Fruit fly (Drosophila melanogaster) whole organism: ENCODE data around the gene stg.

Experiments
- CG8478 ChIP-seq: fragments of >200 bp; optimal IDR thresholded peaks from 2 replicates; lab custom pipeline; 2018; ENCODE audit warnings: inconsistent platforms
- Dll ChIP-seq: fragments of >200 bp; optimal IDR thresholded peaks from 2 replicates; lab custom pipeline; 2017
- EcR ChIP-seq, 2 experiments: fragments of >200 bp; optimal IDR thresholded peaks; 2 replicates each; lab custom pipeline; 2017; ENCODE audit warnings: missing biosample characterization in 2 of 2, missing genetic modification characterization in 2 of 2, missing genetic modification reagents in 2 of 2
- pan ChIP-seq: fragments of >200 bp; optimal IDR thresholded peaks from 2 replicates; lab custom pipeline; 2017
- psq ChIP-seq: fragments of >200 bp; optimal IDR thresholded peaks from 2 replicates; lab custom pipeline; 2017
- usp ChIP-seq: fragments of >200 bp; optimal IDR thresholded peaks from 2 replicates; lab custom pipeline; 2017; ENCODE audit warnings: missing biosample characterization, missing genetic modification characterization, mixed read lengths

The stg gene

dm6 chr3R:29255166-29255962 is at the start of gene stg:
TSS of gene stg (minus strand) at chr3R:29255800.
- TF ChIP-seq Dll (lab: Kevin White, UChicago) (no peak), pan (lab: Kevin White, UChicago) (no peak), CG8478 (no peak), usp (GFP tag; lab: Kevin White, UChicago) (no peak), psq (no peak), EcR (GFP tag; optimal IDR thresholded peaks at IDR 0.05; lab: Kevin White, UChicago) (no peak)

DNA sequence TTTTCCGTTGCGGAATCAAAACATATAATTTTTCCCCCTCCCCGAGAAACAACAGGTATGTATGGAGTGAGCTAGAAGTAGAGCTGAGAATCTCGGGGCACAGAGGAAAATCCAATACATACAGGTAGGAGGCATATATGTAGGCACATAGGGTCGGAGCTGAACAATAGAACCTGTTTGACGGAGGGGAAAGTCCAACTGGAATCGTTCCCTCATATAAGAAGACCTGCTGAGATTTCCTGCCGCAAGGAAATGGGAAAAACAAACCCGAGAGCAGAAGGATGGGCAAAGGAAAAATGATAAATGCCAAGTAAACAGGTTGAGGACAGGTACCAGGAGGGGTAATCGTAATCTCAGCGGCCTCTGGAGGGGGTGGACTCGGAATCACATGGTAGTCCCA is 48.5 kb upstream of the stg start:
- TF ChIP-seq usp (GFP tag; lab: Kevin White, UChicago): no peak
- TF ChIP-seq EcR (GFP tag; optimal IDR thresholded peaks at IDR 0.05; lab: Kevin White, UChicago): peak in 1 of 2 experiments; percentile 46

DNA sequence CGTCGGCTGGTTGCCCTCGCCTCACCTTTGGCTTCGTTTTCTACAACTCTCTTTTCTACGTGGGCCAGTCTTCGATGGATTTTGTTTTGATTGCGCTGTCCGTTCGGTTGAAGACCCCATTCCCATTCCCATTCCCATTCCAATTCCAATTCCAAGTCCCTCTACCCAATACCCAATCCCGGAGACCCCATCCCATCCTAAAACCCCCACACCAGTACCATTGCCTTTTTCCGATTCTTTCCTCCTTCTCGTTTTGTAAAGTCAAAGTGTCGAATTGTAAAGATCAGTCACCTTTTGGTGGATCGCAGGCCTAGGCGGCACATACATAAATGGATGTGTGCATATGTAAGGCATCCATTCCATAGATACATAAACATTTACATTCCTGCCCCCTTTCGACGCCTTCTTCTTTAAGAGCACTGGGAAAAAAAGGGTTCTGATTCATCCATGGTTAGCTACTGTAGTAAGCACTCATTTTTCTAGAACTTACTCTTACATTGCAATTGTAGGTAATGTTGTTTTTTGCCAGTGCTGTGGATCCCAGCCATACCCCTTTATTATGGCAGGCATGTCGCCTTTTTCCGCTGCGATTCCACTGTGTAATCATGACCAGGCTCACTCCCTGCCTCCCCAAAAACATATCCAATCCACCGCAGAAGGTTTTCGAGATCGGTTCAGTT is 44.3 kb upstream of the stg start:
- TF ChIP-seq Dll (lab: Kevin White, UChicago) (no peak), EcR (GFP tag; optimal IDR thresholded peaks at IDR 0.05; lab: Kevin White, UChicago) (peak in 1 of 2 experiments; percentile 73), pan (lab: Kevin White, UChicago) (no peak)

DNA sequence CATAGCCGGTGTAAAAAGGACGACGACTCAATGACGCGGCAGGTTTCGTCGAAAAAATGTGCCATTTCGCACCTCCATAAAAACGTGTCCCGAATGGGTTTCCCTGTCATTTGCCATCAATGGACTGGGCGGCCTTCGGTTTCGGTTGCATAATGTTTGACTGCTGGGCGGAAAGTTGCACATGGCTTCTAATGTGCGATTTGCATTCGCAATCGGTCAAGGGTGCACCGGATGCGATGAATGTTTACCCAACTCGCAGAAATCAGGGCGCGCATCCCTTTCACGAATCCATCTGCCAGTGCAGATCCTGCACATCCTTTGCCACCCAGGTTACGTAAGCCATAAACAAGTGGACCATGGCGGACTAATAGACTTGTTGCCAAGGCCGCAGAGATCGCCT is 42.2 kb upstream of the stg start:
- TF ChIP-seq pan (lab: Kevin White, UChicago) (no peak), usp (GFP tag; lab: Kevin White, UChicago) (no peak), Dll (lab: Kevin White, UChicago) (no peak), EcR (GFP tag; optimal IDR thresholded peaks at IDR 0.05; lab: Kevin White, UChicago) (no peak), CG8478 (no peak), psq (no peak)

dm6 chr3R:29297080-29297479 is 41.5 kb upstream of the stg start, which contains the start of gene CG14506:
TSS of gene CG14506 (minus strand) at chr3R:29297180.
- TF ChIP-seq pan (lab: Kevin White, UChicago): no peak
- no peak for TF ChIP-seq EcR (GFP tag; optimal IDR thresholded peaks at IDR 0.05; lab: Kevin White, UChicago)

- TF ChIP-seq CG8478 (no peak), Dll (lab: Kevin White, UChicago) (no peak), pan (lab: Kevin White, UChicago) (no peak), usp (GFP tag; lab: Kevin White, UChicago) (no peak), EcR (GFP tag; optimal IDR thresholded peaks at IDR 0.05; lab: Kevin White, UChicago) (no peak), psq (no peak)
Observed at dm6 chr3R:29293457-29293856, 37.9 kb upstream of the stg start.

DNA sequence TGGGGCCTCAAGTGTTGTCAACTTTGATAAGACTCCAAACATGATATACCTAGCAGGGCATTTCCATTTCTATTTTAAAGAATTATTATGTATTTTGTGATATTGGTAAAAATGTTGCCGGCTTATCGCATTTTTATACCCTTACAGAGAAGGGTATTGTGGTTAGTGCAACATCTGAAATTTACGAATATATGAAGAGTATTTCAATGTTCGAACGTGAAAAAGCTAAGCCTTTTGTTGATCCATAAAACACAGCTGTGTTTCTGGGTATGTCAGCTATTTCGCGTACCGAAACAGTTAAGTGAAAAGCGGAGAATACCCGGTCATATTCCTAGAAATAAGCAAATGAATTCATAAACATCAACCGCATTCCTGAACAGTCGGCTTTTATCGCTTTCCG is 36.3 kb upstream of the stg start:
- no peak for TF ChIP-seq EcR (GFP tag; optimal IDR thresholded peaks at IDR 0.05; lab: Kevin White, UChicago)
- TF ChIP-seq psq: no peak
- no peak for TF ChIP-seq usp (GFP tag; lab: Kevin White, UChicago)
- TF ChIP-seq pan (lab: Kevin White, UChicago): no peak

dm6 chr3R:29290588-29291530 is 35.3 kb upstream of the stg start:
- TF ChIP-seq EcR (GFP tag; optimal IDR thresholded peaks at IDR 0.05; lab: Kevin White, UChicago) (no peak), pan (lab: Kevin White, UChicago) (no peak), Dll (lab: Kevin White, UChicago) (no peak), CG8478 (no peak), psq (no peak), usp (GFP tag; lab: Kevin White, UChicago) (no peak)

- no peak for TF ChIP-seq pan (lab: Kevin White, UChicago)
- no peak for TF ChIP-seq psq
- no peak for TF ChIP-seq CG8478
- no peak for TF ChIP-seq usp (GFP tag; lab: Kevin White, UChicago)
Observed at dm6 chr3R:29287320-29287957, 31.8 kb upstream of the stg start.

dm6 chr3R:29284315-29284714 is 28.7 kb upstream of the stg start:
- TF ChIP-seq EcR (GFP tag; optimal IDR thresholded peaks at IDR 0.05; lab: Kevin White, UChicago) (no peak), pan (lab: Kevin White, UChicago) (peak; percentile 66), CG8478 (no peak), Dll (lab: Kevin White, UChicago) (no peak), usp (GFP tag; lab: Kevin White, UChicago) (no peak)

DNA sequence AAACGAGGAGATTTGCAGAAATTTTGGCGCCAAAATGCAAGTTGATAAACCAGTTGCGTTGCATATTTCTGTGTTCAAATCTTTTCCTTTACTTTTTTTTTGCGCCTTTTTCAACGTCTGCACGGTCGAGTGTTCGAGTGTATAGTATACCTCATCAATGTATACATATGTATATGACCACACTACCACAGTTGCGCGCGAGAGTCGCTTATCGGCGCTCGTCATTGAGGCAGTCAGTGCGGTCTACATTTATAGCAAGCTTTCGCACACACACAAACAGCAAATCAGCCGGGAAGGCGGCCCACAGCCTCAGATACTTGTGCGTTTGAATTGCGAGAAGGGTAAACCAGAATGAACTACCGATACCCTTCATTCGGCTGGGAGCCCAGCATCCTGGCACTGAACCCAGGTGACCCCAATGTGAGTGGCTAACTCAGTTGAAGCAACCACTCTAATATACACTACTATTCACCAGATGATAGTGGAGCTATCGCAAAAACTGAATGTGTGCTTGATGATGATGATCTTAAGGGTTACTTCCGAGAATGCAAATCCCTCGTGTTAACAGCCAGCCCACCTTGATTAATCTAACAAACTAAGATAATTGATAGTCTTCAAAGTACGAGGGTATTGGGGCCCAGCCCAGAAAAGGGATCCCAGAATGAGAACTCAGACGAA is 27.5 kb upstream of the stg start:
- TF ChIP-seq usp (GFP tag; lab: Kevin White, UChicago): no peak
- peak in 1 of 2 experiments; percentile 45 for TF ChIP-seq EcR (GFP tag; optimal IDR thresholded peaks at IDR 0.05; lab: Kevin White, UChicago)
